Worm (Caenorhabditis elegans): ENCODE data around the gene nlp-43.

nlp-43 gene

ce11 chrIII:5042112-5042511, at the start of gene nlp-43:
Gene nlp-43, plus strand, starts transcription at chrIII:5042412.
- TF ChIP-seq him-1 (tag; optimal IDR thresholded peaks at IDR 0.05): no peak
- TF ChIP-seq W03F9.2 (tag; optimal IDR thresholded peaks at IDR 0.05): no peak
- no peak for TF ChIP-seq dao-5 (tag; optimal IDR thresholded peaks at IDR 0.05)

- TF ChIP-seq dao-5 (tag; optimal IDR thresholded peaks at IDR 0.05) (no peak), W03F9.2 (tag; optimal IDR thresholded peaks at IDR 0.05) (no peak), him-1 (tag; optimal IDR thresholded peaks at IDR 0.05) (no peak)
Observed at ce11 chrIII:4998111-4998859, 43.9 kb upstream of the nlp-43 start, which contains the start of gene tmem-131. Gene tmem-131, minus strand, starts transcription at chrIII:4998161.

- no peak for TF ChIP-seq dao-5 (tag; optimal IDR thresholded peaks at IDR 0.05)
- TF ChIP-seq W03F9.2 (tag; optimal IDR thresholded peaks at IDR 0.05): no peak
- no peak for TF ChIP-seq him-1 (tag; optimal IDR thresholded peaks at IDR 0.05)
Observed at ce11 chrIII:4998956-4999425, 43.2 kb upstream of the nlp-43 start, which contains the start of gene smcr-8. Gene smcr-8, plus strand, starts transcription at chrIII:4999375.

- TF ChIP-seq him-1 (tag; optimal IDR thresholded peaks at IDR 0.05) (no peak), dao-5 (tag; optimal IDR thresholded peaks at IDR 0.05) (no peak), W03F9.2 (tag; optimal IDR thresholded peaks at IDR 0.05) (no peak)
Observed at ce11 chrIII:5002231-5002630, 40.0 kb upstream of the nlp-43 start, which contains the start of gene R144.10. Gene R144.10, minus strand, starts transcription at chrIII:5002331.

ce11 chrIII:5004621-5005020, 37.6 kb upstream of the nlp-43 start, which contains the start of gene R144.6:
Gene R144.6, minus strand, starts transcription at chrIII:5004721.
- TF ChIP-seq W03F9.2 (tag; optimal IDR thresholded peaks at IDR 0.05): no peak

- no peak for TF ChIP-seq dao-5 (tag; optimal IDR thresholded peaks at IDR 0.05)
- TF ChIP-seq him-1 (tag; optimal IDR thresholded peaks at IDR 0.05): no peak
- no peak for TF ChIP-seq W03F9.2 (tag; optimal IDR thresholded peaks at IDR 0.05)
Observed at ce11 chrIII:5006881-5007280, 35.3 kb upstream of the nlp-43 start, which contains the start of gene R144.12. Gene R144.12, minus strand, starts transcription at chrIII:5006981.

- TF ChIP-seq dao-5 (tag; optimal IDR thresholded peaks at IDR 0.05): no peak
- no peak for TF ChIP-seq him-1 (tag; optimal IDR thresholded peaks at IDR 0.05)
- no peak for TF ChIP-seq W03F9.2 (tag; optimal IDR thresholded peaks at IDR 0.05)
Observed at ce11 chrIII:5008730-5009129, 33.5 kb upstream of the nlp-43 start, which contains the start of gene R144.11. Gene R144.11, minus strand, starts transcription at chrIII:5008830.

- TF ChIP-seq dao-5 (tag; optimal IDR thresholded peaks at IDR 0.05): no peak
- no peak for TF ChIP-seq him-1 (tag; optimal IDR thresholded peaks at IDR 0.05)
- TF ChIP-seq W03F9.2 (tag; optimal IDR thresholded peaks at IDR 0.05): no peak
Observed at ce11 chrIII:5010723-5011122, 31.5 kb upstream of the nlp-43 start.

ce11 chrIII:5012460-5012859, 29.8 kb upstream of the nlp-43 start:
- TF ChIP-seq dao-5 (tag; optimal IDR thresholded peaks at IDR 0.05) (no peak), W03F9.2 (tag; optimal IDR thresholded peaks at IDR 0.05) (no peak), him-1 (tag; optimal IDR thresholded peaks at IDR 0.05) (no peak)

ce11 chrIII:5013915-5014346, 28.3 kb upstream of the nlp-43 start:
- TF ChIP-seq him-1 (tag; optimal IDR thresholded peaks at IDR 0.05): peak; percentile 67
- peak; percentile 57 for TF ChIP-seq W03F9.2 (tag; optimal IDR thresholded peaks at IDR 0.05)
- no peak for TF ChIP-seq dao-5 (tag; optimal IDR thresholded peaks at IDR 0.05)

- TF ChIP-seq him-1 (tag; optimal IDR thresholded peaks at IDR 0.05) (no peak), dao-5 (tag; optimal IDR thresholded peaks at IDR 0.05) (no peak), W03F9.2 (tag; optimal IDR thresholded peaks at IDR 0.05) (no peak)
Observed at ce11 chrIII:5017550-5017949, 24.7 kb upstream of the nlp-43 start, which contains the start of gene larp-1. Gene larp-1, minus strand, starts transcription at chrIII:5017650.

ce11 chrIII:5018116-5018689, 24.0 kb upstream of the nlp-43 start, which contains the start of gene wip-1:
Gene wip-1, plus strand, starts transcription at chrIII:5018639.
- peak; percentile 98 for TF ChIP-seq him-1 (tag; optimal IDR thresholded peaks at IDR 0.05)
- TF ChIP-seq dao-5 (tag; optimal IDR thresholded peaks at IDR 0.05): peak; percentile 72
- peak; percentile 98 for TF ChIP-seq W03F9.2 (tag; optimal IDR thresholded peaks at IDR 0.05)

ce11 chrIII:5020924-5021323, 21.3 kb upstream of the nlp-43 start, which contains the start of gene mdt-11:
Gene mdt-11, plus strand, starts transcription at chrIII:5021224.
- TF ChIP-seq W03F9.2 (tag; optimal IDR thresholded peaks at IDR 0.05) (no peak), dao-5 (tag; optimal IDR thresholded peaks at IDR 0.05) (no peak), him-1 (tag; optimal IDR thresholded peaks at IDR 0.05) (no peak)

ce11 chrIII:5021689-5022088, 20.5 kb upstream of the nlp-43 start, which contains the start of gene R144.3:
Gene R144.3, plus strand, starts transcription at chrIII:5021989.
- TF ChIP-seq dao-5 (tag; optimal IDR thresholded peaks at IDR 0.05): no peak
- TF ChIP-seq W03F9.2 (tag; optimal IDR thresholded peaks at IDR 0.05): no peak
- TF ChIP-seq him-1 (tag; optimal IDR thresholded peaks at IDR 0.05): no peak
